Worm (Caenorhabditis elegans) whole organism, L1 larva: ENCODE data around the gene F59A6.4.

Experiments
- C34B4.2 ChIP-seq: sonication (generic microtip); optimal IDR thresholded peaks from 2 replicates; lab custom pipeline; 2017; ENCODE audit warnings: mild to moderate bottlenecking, missing genetic modification characterization, missing compliant biosample characterization
- F16B12.6 ChIP-seq: fragments of 150-350 bp; optimal IDR thresholded peaks from 2 replicates; lab custom pipeline; 2014; ENCODE audit warnings: missing biosample characterization, missing genetic modification characterization
- Y116A8C.19 ChIP-seq: sonication (generic microtip); optimal IDR thresholded peaks from 2 replicates; lab custom pipeline; 2016; ENCODE audit warnings: missing compliant biosample characterization, missing genetic modification characterization, borderline replicate concordance
- aha-1 ChIP-seq: fragments of 150-350 bp; optimal IDR thresholded peaks from 2 replicates; lab custom pipeline; 2014; ENCODE audit warnings: missing biosample characterization, missing genetic modification characterization
- alr-1 ChIP-seq: fragments of 200-800 bp; sonication (Bioruptor generic); optimal IDR thresholded peaks from 2 replicates; lab custom pipeline; 2018; ENCODE audit warnings: borderline replicate concordance, mild to moderate bottlenecking, missing genetic modification characterization, missing compliant biosample characterization
- ama-1 ChIP-seq: fragments of 150-350 bp; optimal IDR thresholded peaks from 2 replicates; lab custom pipeline; 2014
- blmp-1 ChIP-seq: fragments of 150-350 bp; optimal IDR thresholded peaks from 2 replicates; lab custom pipeline; 2014; ENCODE audit warnings: missing biosample characterization, missing genetic modification characterization
- ceh-63 ChIP-seq: fragments of 200-800 bp; sonication (Bioruptor generic); optimal IDR thresholded peaks from 2 replicates; lab custom pipeline; 2018; ENCODE audit warnings: mild to moderate bottlenecking, missing genetic modification characterization, missing compliant biosample characterization
- ceh-8 ChIP-seq: fragments of 200-800 bp; sonication (Bioruptor generic); optimal IDR thresholded peaks from 2 replicates; lab custom pipeline; 2018; ENCODE audit warnings: mild to moderate bottlenecking, missing genetic modification characterization, moderate library complexity, missing compliant biosample characterization
- ceh-82 ChIP-seq, 3 experiments: fragments of 150-350 bp in 1 of 3; sonication (generic microtip) in 2 of 3; optimal IDR thresholded peaks; 2 replicates each; lab custom pipeline; 2014 to 2017; ENCODE audit warnings: missing biosample characterization in 3 of 3, missing genetic modification characterization in 3 of 3
- ces-1 ChIP-seq: fragments of 150-350 bp; optimal IDR thresholded peaks from 2 replicates; lab custom pipeline; 2014; ENCODE audit warnings: missing biosample characterization, missing genetic modification reagents, missing genetic modification characterization
- dpl-1 ChIP-seq, 3 experiments: fragments of 150-350 bp in 2 of 3; sonication (generic microtip) in 1 of 3; optimal IDR thresholded peaks; 2 replicates each; lab custom pipeline; 2014 to 2017; ENCODE audit warnings: missing biosample characterization in 3 of 3, missing genetic modification characterization in 3 of 3, missing genetic modification reagents in 3 of 3
- dsc-1 ChIP-seq: sonication (generic microtip); optimal IDR thresholded peaks from 2 replicates; lab custom pipeline; 2016; ENCODE audit warnings: mild to moderate bottlenecking, missing genetic modification characterization, missing compliant biosample characterization
- efl-1 ChIP-seq, 4 experiments: fragments of 150-350 bp; optimal IDR thresholded peaks in 3 of 4; peaks in 1 of 4; 1 replicate in 1 of 4; 2 replicates in 3 of 4; lab custom pipeline; 2014; ENCODE audit warnings: missing biosample characterization in 2 of 4, missing genetic modification characterization in 2 of 4, missing genetic modification reagents in 2 of 4
- egl-13 ChIP-seq: sonication (generic microtip); optimal IDR thresholded peaks from 2 replicates; lab custom pipeline; 2016; ENCODE audit warnings: missing genotype, missing genetic modification reagents, missing genetic modification characterization, missing compliant biosample characterization
- elt-2 ChIP-seq: sonication (generic microtip); optimal IDR thresholded peaks from 2 replicates; lab custom pipeline; 2016; ENCODE audit warnings: missing genetic modification characterization, mild to moderate bottlenecking, inconsistent platforms, missing compliant biosample characterization, missing genetic modification reagents
- fkh-10 ChIP-seq: sonication (generic microtip); optimal IDR thresholded peaks from 2 replicates; lab custom pipeline; 2017; ENCODE audit warnings: missing biosample characterization, missing genetic modification reagents, missing genetic modification characterization
- fkh-4 ChIP-seq: sonication (generic microtip); optimal IDR thresholded peaks from 2 replicates; lab custom pipeline; 2016; ENCODE audit warnings: missing compliant biosample characterization, missing genetic modification characterization, borderline replicate concordance
- fkh-8 ChIP-seq: sonication (generic microtip); optimal IDR thresholded peaks from 2 replicates; lab custom pipeline; 2016; ENCODE audit warnings: mild to moderate bottlenecking, missing genetic modification characterization, missing compliant biosample characterization
- fos-1 ChIP-seq: fragments of 150-350 bp; optimal IDR thresholded peaks from 2 replicates; lab custom pipeline; 2014; ENCODE audit warnings: missing biosample characterization, missing genetic modification characterization
- hlh-4 ChIP-seq: sonication (generic microtip); optimal IDR thresholded peaks from 2 replicates; lab custom pipeline; 2016; ENCODE audit warnings: mild to moderate bottlenecking, missing genetic modification characterization, missing compliant biosample characterization
- lin-13 ChIP-seq: fragments of 150-350 bp; optimal IDR thresholded peaks from 2 replicates; lab custom pipeline; 2014; ENCODE audit warnings: missing biosample characterization, missing genetic modification reagents, missing genetic modification characterization
- lin-14 ChIP-seq: fragments of 200-800 bp; sonication (Bioruptor generic); optimal IDR thresholded peaks from 2 replicates; lab custom pipeline; 2018; ENCODE audit warnings: mild to moderate bottlenecking, missing genetic modification characterization, moderate library complexity, missing compliant biosample characterization
- lin-35 ChIP-seq, 2 experiments: fragments of 150-350 bp; optimal IDR thresholded peaks; 2 replicates each; lab custom pipeline; 2014; ENCODE audit warnings: missing biosample characterization in 2 of 2, missing genetic modification characterization in 2 of 2, missing genetic modification reagents in 2 of 2
- lin-39 ChIP-seq: fragments of 150-350 bp; optimal IDR thresholded peaks from 2 replicates; lab custom pipeline; 2014; ENCODE audit warnings: missing biosample characterization, missing genetic modification reagents, missing genetic modification characterization
- lsy-2 ChIP-seq, 2 experiments: fragments of 150-350 bp; optimal IDR thresholded peaks; 2 replicates each; lab custom pipeline; 2014; ENCODE audit warnings: missing biosample characterization in 2 of 2, missing genetic modification characterization in 2 of 2
- mep-1 ChIP-seq: fragments of 150-350 bp; optimal IDR thresholded peaks from 2 replicates; lab custom pipeline; 2014; ENCODE audit warnings: missing biosample characterization, missing genetic modification characterization
- nhr-12 ChIP-seq: sonication (generic microtip); optimal IDR thresholded peaks from 2 replicates; lab custom pipeline; 2017; ENCODE audit warnings: missing biosample characterization, missing genetic modification characterization
- nhr-20 ChIP-seq: sonication (generic microtip); optimal IDR thresholded peaks from 2 replicates; lab custom pipeline; 2016; ENCODE audit warnings: mild to moderate bottlenecking, missing genetic modification characterization, missing compliant biosample characterization
- nhr-237 ChIP-seq: fragments of 150-350 bp; optimal IDR thresholded peaks from 2 replicates; lab custom pipeline; 2014; ENCODE audit warnings: missing biosample characterization, missing genetic modification characterization
- nhr-47 ChIP-seq: sonication (generic microtip); optimal IDR thresholded peaks from 2 replicates; lab custom pipeline; 2016; ENCODE audit warnings: mild to moderate bottlenecking, missing genetic modification characterization, moderate library complexity, missing compliant biosample characterization
- nhr-71 ChIP-seq: sonication (generic microtip); optimal IDR thresholded peaks from 2 replicates; lab custom pipeline; 2016; ENCODE audit warnings: mild to moderate bottlenecking, missing genetic modification characterization, moderate library complexity, missing compliant biosample characterization
- nhr-85 ChIP-seq: sonication (generic microtip); peaks from one replicate; lab custom pipeline; 2016; ENCODE audit warnings: missing genetic modification characterization, inconsistent platforms, missing compliant biosample characterization
- nhr-90 ChIP-seq: sonication (generic microtip); optimal IDR thresholded peaks from 2 replicates; lab custom pipeline; 2016; ENCODE audit warnings: mild to moderate bottlenecking, missing genetic modification characterization, missing compliant biosample characterization; ENCODE audit not compliant: poor library complexity
- pax-3 ChIP-seq: fragments of 200-800 bp; sonication (Bioruptor generic); optimal IDR thresholded peaks from 2 replicates; lab custom pipeline; 2018; ENCODE audit warnings: mild to moderate bottlenecking, missing genetic modification characterization, moderate library complexity, missing compliant biosample characterization
- rnt-1 ChIP-seq: sonication (generic microtip); optimal IDR thresholded peaks from 2 replicates; lab custom pipeline; 2016; ENCODE audit warnings: mild to moderate bottlenecking, missing genetic modification characterization, moderate library complexity, missing compliant biosample characterization
- snpc-4 ChIP-seq: fragments of 150-350 bp; optimal IDR thresholded peaks from 2 replicates; lab custom pipeline; 2014; ENCODE audit warnings: missing biosample characterization, missing genetic modification characterization
- snu-23 ChIP-seq: sonication (generic microtip); optimal IDR thresholded peaks from 2 replicates; lab custom pipeline; 2016; ENCODE audit warnings: missing genetic modification characterization, missing compliant biosample characterization
- sptf-1 ChIP-seq: fragments of 150-350 bp; optimal IDR thresholded peaks from 2 replicates; lab custom pipeline; 2014; ENCODE audit warnings: missing biosample characterization, missing genetic modification characterization
- unc-130 ChIP-seq: fragments of 150-350 bp; optimal IDR thresholded peaks from 2 replicates; lab custom pipeline; 2017; ENCODE audit warnings: missing biosample characterization, missing genetic modification characterization, inconsistent platforms
- unc-86 ChIP-seq: sonication (generic microtip); optimal IDR thresholded peaks from 2 replicates; lab custom pipeline; 2016; ENCODE audit warnings: missing genetic modification characterization, missing compliant biosample characterization
- unc-98 ChIP-seq: fragments of 200-800 bp; sonication (Bioruptor generic); IDR thresholded peaks from 2 replicates; pipeline ENCODE4 v1.3.6; 2022; ENCODE audit warnings: missing genetic modification characterization, missing compliant biosample characterization
- xbp-1 ChIP-seq: sonication (generic microtip); optimal IDR thresholded peaks from 2 replicates; lab custom pipeline; 2016; ENCODE audit warnings: missing genetic modification characterization, missing compliant biosample characterization
- ztf-11 ChIP-seq, 2 experiments: sonication (generic microtip); optimal IDR thresholded peaks; 2 replicates each; lab custom pipeline; 2016 to 2017; ENCODE audit warnings: missing genetic modification characterization in 2 of 2, missing biosample characterization in 1 of 2, missing compliant biosample characterization in 1 of 2
- ztf-4 ChIP-seq: fragments of 150-350 bp; optimal IDR thresholded peaks from 2 replicates; lab custom pipeline; 2014; ENCODE audit warnings: missing biosample characterization, missing genetic modification characterization

F59A6.4 gene

DNA sequence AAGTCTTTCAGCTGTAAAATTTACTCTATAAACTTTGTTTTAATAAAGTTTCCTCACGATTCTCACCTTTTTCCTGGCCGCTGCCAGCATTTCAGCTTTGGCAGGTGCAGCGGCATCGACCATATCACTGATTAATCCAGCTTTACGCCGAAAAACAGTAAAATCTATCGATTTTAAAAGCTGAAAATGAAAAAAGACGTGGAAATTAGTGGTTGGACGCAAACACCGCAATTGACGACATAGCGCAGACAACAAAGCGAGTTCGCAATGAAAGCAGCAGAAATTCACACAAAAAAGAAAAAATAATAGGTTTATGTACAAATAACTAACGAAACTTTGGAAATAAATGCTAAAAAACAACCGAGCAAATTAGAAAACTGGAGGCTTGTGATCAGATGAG is 35.0 kb downstream of the F59A6.4 start, which contains the start of gene golg-2:
TSS of gene golg-2 (minus strand) at position 180 of the 400 bp plus-strand sequence.
- TF ChIP-seq ztf-4 (tag; lab: Kevin White, UChicago) (no peak), efl-1 (optimal IDR thresholded peaks at IDR 0.05; lab: Kevin White, UChicago) (peak; percentile 10 to 33), efl-1 (GFP tag; optimal IDR thresholded peaks at IDR 0.05 in 1 of 2; lab: Kevin White, UChicago) (peak; percentile 38 to 84), elt-2 (no peak), nhr-90 (tag; lab: Kevin White, UChicago) (no peak), unc-130 (no peak), egl-13 (tag; lab: Kevin White, UChicago) (no peak), lin-39 (tag; lab: Kevin White, UChicago) (no peak), nhr-237 (no peak), ama-1 (lab: Kevin White, UChicago) (no peak), fkh-10 (GFP tag; lab: Kevin White, UChicago) (no peak), nhr-20 (tag; lab: Kevin White, UChicago) (no peak), ztf-11 (tag; optimal IDR thresholded peaks at IDR 0.05; lab: Kevin White, UChicago) (no peak), F16B12.6 (tag; lab: Kevin White, UChicago) (peak; percentile 79), dpl-1 (GFP tag; optimal IDR thresholded peaks at IDR 0.05; lab: Kevin White, UChicago) (peak in 1 of 3 experiments; percentile 42), unc-98 (GFP tag; lab: Robert Waterston, UW) (no peak), lin-13 (GFP tag; lab: Kevin White, UChicago) (no peak), ceh-82 (tag; optimal IDR thresholded peaks at IDR 0.05; lab: Kevin White, UChicago) (no peak), ces-1 (no peak), ceh-63 (no peak), mep-1 (tag; lab: Kevin White, UChicago) (peak; percentile 29), hlh-4 (no peak), ceh-8 (GFP tag; lab: Kevin White, UChicago) (no peak), lsy-2 (tag; optimal IDR thresholded peaks at IDR 0.05; lab: Kevin White, UChicago) (peak; percentile 6 to 31), nhr-71 (tag; lab: Kevin White, UChicago) (no peak), lin-35 (GFP tag; optimal IDR thresholded peaks at IDR 0.05; lab: Kevin White, UChicago) (peak in 1 of 2 experiments; percentile 55), blmp-1 (tag; lab: Kevin White, UChicago) (peak; percentile 20), C34B4.2 (no peak), snpc-4 (tag; lab: Kevin White, UChicago) (no peak), rnt-1 (no peak), pax-3 (tag; lab: Kevin White, UChicago) (no peak), sptf-1 (tag; lab: Kevin White, UChicago) (no peak), Y116A8C.19 (no peak)

DNA sequence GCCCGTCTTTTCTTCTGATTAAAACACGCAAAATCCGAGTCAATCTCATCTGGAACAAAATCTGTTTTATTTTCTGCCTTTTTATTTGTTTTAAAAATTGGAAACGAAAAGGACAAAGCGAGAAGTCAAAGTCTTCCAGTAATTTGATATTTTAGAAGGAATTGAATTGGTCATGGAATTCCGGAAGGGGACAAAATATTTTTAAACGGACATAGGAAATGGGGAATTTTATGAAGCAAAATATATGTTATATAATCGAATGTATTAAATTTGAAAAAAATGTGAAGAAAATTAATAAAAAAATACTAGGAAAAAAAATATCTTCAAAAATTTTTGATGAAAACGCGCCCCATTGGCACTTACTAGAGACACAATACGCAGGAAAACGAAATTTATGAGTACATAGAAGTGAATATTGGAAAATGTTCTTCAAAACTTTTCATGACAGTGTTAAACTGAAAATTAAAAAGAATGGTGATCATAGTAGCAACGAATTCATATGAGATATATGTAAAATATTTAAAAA is 35.8 kb downstream of the F59A6.4 start, which contains the start of gene F33G12.7:
TSS of gene F33G12.7 (minus strand) at position 51 of the 526 bp plus-strand sequence.
- TF ChIP-seq lin-35 (GFP tag; optimal IDR thresholded peaks at IDR 0.05; lab: Kevin White, UChicago) (peak in 1 of 2 experiments; percentile 50), lsy-2 (tag; optimal IDR thresholded peaks at IDR 0.05; lab: Kevin White, UChicago) (peak in 1 of 2 experiments; percentile 43), dsc-1 (tag; lab: Kevin White, UChicago) (no peak), dpl-1 (GFP tag; optimal IDR thresholded peaks at IDR 0.05; lab: Kevin White, UChicago) (peak in 2 of 3 experiments; percentile 16 to 59), hlh-4 (no peak), egl-13 (tag; lab: Kevin White, UChicago) (no peak), ces-1 (no peak), efl-1 (optimal IDR thresholded peaks at IDR 0.05; lab: Kevin White, UChicago) (peak in 1 of 2 experiments; percentile 22), efl-1 (GFP tag; optimal IDR thresholded peaks at IDR 0.05 in 1 of 2; lab: Kevin White, UChicago) (peak; percentile 46 to 84)
- TF ChIP-seq, all 84 proteins: peak for 4

DNA sequence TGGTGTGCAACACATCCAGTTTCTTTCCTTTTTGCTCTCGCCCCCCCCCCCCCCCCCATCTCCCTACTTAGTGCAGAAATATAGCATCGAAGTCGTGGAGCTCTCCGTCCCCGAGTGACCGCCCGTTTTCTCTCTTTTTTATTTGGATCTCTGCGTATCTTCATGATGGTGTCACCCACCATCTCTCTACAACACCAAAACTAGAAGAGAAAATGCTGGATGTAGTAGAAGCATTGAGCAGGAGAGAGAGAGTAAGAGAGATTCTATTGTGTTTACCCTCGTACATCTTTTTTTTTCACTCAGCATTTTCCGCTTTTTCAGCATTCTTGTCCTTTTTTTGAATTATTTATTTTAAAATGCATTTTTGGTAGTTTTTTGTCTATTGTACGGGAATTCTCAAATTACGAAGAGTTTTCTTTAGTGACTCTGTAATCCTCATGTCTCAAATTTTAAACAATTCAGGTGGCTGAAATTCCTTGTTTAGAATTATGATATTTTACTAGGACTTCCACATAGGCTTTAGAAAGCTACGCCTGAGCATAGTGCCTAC is 37.6 kb downstream of the F59A6.4 start:
- TF ChIP-seq fkh-10 (GFP tag; lab: Kevin White, UChicago) (peak; percentile 63), fkh-4 (tag; lab: Kevin White, UChicago) (no peak), alr-1 (tag; lab: Kevin White, UChicago) (no peak), nhr-85 (no peak), xbp-1 (tag; lab: Kevin White, UChicago) (no peak), dpl-1 (GFP tag; optimal IDR thresholded peaks at IDR 0.05; lab: Kevin White, UChicago) (no peak), fos-1 (no peak), pax-3 (tag; lab: Kevin White, UChicago) (no peak), nhr-12 (tag; lab: Kevin White, UChicago) (no peak), nhr-47 (tag; lab: Kevin White, UChicago) (no peak), snu-23 (GFP tag; lab: Kevin White, UChicago) (peak; percentile 8), fkh-8 (tag; lab: Kevin White, UChicago) (peak; percentile 36), ceh-82 (tag; optimal IDR thresholded peaks at IDR 0.05; lab: Kevin White, UChicago) (peak in 1 of 3 experiments; percentile 47), efl-1 (optimal IDR thresholded peaks at IDR 0.05; lab: Kevin White, UChicago) (no peak), efl-1 (GFP tag; optimal IDR thresholded peaks at IDR 0.05 in 1 of 2; lab: Kevin White, UChicago) (peak in 1 of 2 experiments; percentile 62), C34B4.2 (no peak), aha-1 (tag; lab: Kevin White, UChicago) (no peak), unc-86 (peak; percentile 57), lsy-2 (tag; optimal IDR thresholded peaks at IDR 0.05; lab: Kevin White, UChicago) (peak in 1 of 2 experiments; percentile 28), lin-14 (GFP tag; lab: Kevin White, UChicago) (peak; percentile 78), rnt-1 (no peak)
